Worm (Caenorhabditis elegans) whole organism, young adult: Measurements from ENCODE around the gene C29H12.2.

Source experiments
- B0019.2 ChIP-seq: fragments of 200-800 bp; sonication (Bioruptor generic); conservative IDR thresholded peaks from 2 replicates; pipeline ENCODE4 v1.3.6; 2022; ENCODE audit warnings: missing genetic modification reagents, missing genetic modification characterization, missing compliant biosample characterization
- B0261.1 ChIP-seq: sonication (generic microtip); optimal IDR thresholded peaks from 2 replicates; lab custom pipeline; 2016; ENCODE audit warnings: mild to moderate bottlenecking, missing genetic modification characterization, moderate library complexity, missing compliant biosample characterization
- C06A6.2 ChIP-seq: fragments of 200-800 bp; sonication (Bioruptor generic); conservative IDR thresholded peaks from 2 replicates; pipeline ENCODE4 v1.3.6; 2022; ENCODE audit warnings: missing genetic modification characterization, missing compliant biosample characterization
- F22D6.2 ChIP-seq: sonication (generic microtip); optimal IDR thresholded peaks from 2 replicates; lab custom pipeline; 2016; ENCODE audit warnings: mild to moderate bottlenecking, missing genetic modification characterization, missing compliant biosample characterization
- F23B12.7 ChIP-seq: sonication (generic microtip); optimal IDR thresholded peaks from 2 replicates; lab custom pipeline; 2017; ENCODE audit warnings: missing genetic modification characterization, mild to moderate bottlenecking, missing compliant biosample characterization, antibody characterized with exemption, moderate library complexity; ENCODE audit not compliant: insufficient read depth
- F33H1.4 ChIP-seq: fragments of 200-800 bp; sonication (Bioruptor generic); IDR thresholded peaks from 2 replicates; pipeline ENCODE4 v1.3.6; 2022; ENCODE audit warnings: missing genetic modification reagents, missing genetic modification characterization, missing compliant biosample characterization
- F49E8.2 ChIP-seq: sonication (generic microtip); optimal IDR thresholded peaks from 3 replicates; lab custom pipeline; 2017; ENCODE audit warnings: missing genetic modification characterization, mild to moderate bottlenecking, missing compliant biosample characterization, antibody characterized with exemption, moderate library complexity; ENCODE audit not compliant: insufficient read depth
- F57A8.1 ChIP-seq: fragments of 200-800 bp; sonication (Bioruptor generic); optimal IDR thresholded peaks from 2 replicates; lab custom pipeline; 2018; ENCODE audit warnings: mild to moderate bottlenecking, missing genetic modification characterization, moderate library complexity, missing compliant biosample characterization
- F57C9.4 ChIP-seq: sonication (generic microtip); optimal IDR thresholded peaks from 2 replicates; lab custom pipeline; 2017; ENCODE audit warnings: mild to moderate bottlenecking, missing genetic modification characterization, missing compliant biosample characterization
- T26A5.8 ChIP-seq: sonication (generic microtip); optimal IDR thresholded peaks from 2 replicates; lab custom pipeline; 2016; ENCODE audit warnings: missing genetic modification characterization, missing compliant biosample characterization
- Y53G8AR.9 ChIP-seq: fragments of 200-800 bp; sonication (Bioruptor generic); conservative IDR thresholded peaks from 2 replicates; pipeline ENCODE4 v1.3.6; 2022; ENCODE audit warnings: missing genetic modification reagents, missing genetic modification characterization, missing compliant biosample characterization
- Y56A3A.18 ChIP-seq: fragments of 200-800 bp; sonication (Bioruptor generic); IDR thresholded peaks from 2 replicates; pipeline ENCODE4 v1.3.6; 2022; ENCODE audit warnings: missing genetic modification reagents, missing genetic modification characterization, missing compliant biosample characterization
- akir-1 ChIP-seq: fragments of 200-800 bp; sonication (Bioruptor generic); optimal IDR thresholded peaks from 2 replicates; lab custom pipeline; 2018; ENCODE audit warnings: mild to moderate bottlenecking, missing genetic modification characterization, moderate library complexity, missing compliant biosample characterization
- ama-1 ChIP-seq, 3 experiments: fragments of 150-350 bp in 1 of 3; sonication (generic microtip) in 2 of 3; optimal IDR thresholded peaks; 2 replicates each; lab custom pipeline; 2014 to 2018; ENCODE audit warnings: missing biosample characterization in 2 of 3, missing genetic modification characterization in 2 of 3, missing genetic modification reagents in 2 of 3
- aptf-2 ChIP-seq: fragments of 200-800 bp; sonication (Bioruptor generic); conservative IDR thresholded peaks from 2 replicates; pipeline ENCODE4 v1.3.6; 2022; ENCODE audit warnings: missing genetic modification reagents, missing genetic modification characterization, missing compliant biosample characterization
- atf-7 ChIP-seq: sonication (generic microtip); optimal IDR thresholded peaks from 2 replicates; lab custom pipeline; 2017; ENCODE audit warnings: mild to moderate bottlenecking, missing genetic modification characterization, missing compliant biosample characterization
- attf-3 ChIP-seq: fragments of 200-800 bp; sonication (Bioruptor generic); conservative IDR thresholded peaks from 2 replicates; pipeline ENCODE4 v1.3.6; 2022; ENCODE audit warnings: missing genetic modification reagents, missing genetic modification characterization, missing compliant biosample characterization
- bed-2 ChIP-seq: fragments of 200-800 bp; sonication (Bioruptor generic); IDR thresholded peaks from 2 replicates; pipeline ENCODE4 v1.3.6; 2022; ENCODE audit warnings: missing genetic modification reagents, missing genetic modification characterization, missing compliant biosample characterization
- ceh-40 ChIP-seq: fragments of 200-800 bp; sonication (Bioruptor generic); IDR thresholded peaks from 2 replicates; pipeline ENCODE4 v1.3.6; 2022; ENCODE audit warnings: missing genetic modification characterization, missing compliant biosample characterization
- ceh-91 ChIP-seq: fragments of 200-800 bp; sonication (Bioruptor generic); IDR thresholded peaks from 2 replicates; pipeline ENCODE4 v1.3.6; 2022; ENCODE audit warnings: missing genetic modification reagents, missing genetic modification characterization, missing compliant biosample characterization
- die-1 ChIP-seq: sonication (generic microtip); optimal IDR thresholded peaks from 2 replicates; lab custom pipeline; 2016; ENCODE audit warnings: missing genotype, mild to moderate bottlenecking, missing genetic modification characterization, missing compliant biosample characterization
- dpl-1 ChIP-seq: fragments of 150-350 bp; optimal IDR thresholded peaks from 2 replicates; lab custom pipeline; 2014; ENCODE audit warnings: missing biosample characterization, missing genetic modification reagents, missing genetic modification characterization
- efl-1 ChIP-seq: fragments of 150-350 bp; optimal IDR thresholded peaks from 2 replicates; lab custom pipeline; 2014; ENCODE audit warnings: missing biosample characterization, missing genetic modification reagents, missing genetic modification characterization
- egrh-3 ChIP-seq: fragments of 200-800 bp; sonication (Bioruptor generic); IDR thresholded peaks from 2 replicates; pipeline ENCODE4 v1.3.6; 2022; ENCODE audit warnings: missing genetic modification reagents, missing genetic modification characterization, missing compliant biosample characterization
- ets-4 ChIP-seq: fragments of 200-800 bp; sonication (Bioruptor generic); optimal IDR thresholded peaks from 2 replicates; lab custom pipeline; 2018; ENCODE audit warnings: mild to moderate bottlenecking, missing genetic modification characterization, missing compliant biosample characterization
- hsf-1 ChIP-seq: fragments of 200-800 bp; sonication (Bioruptor generic); IDR thresholded peaks from 2 replicates; pipeline ENCODE4 v1.3.6; 2022; ENCODE audit warnings: missing genetic modification reagents, missing genetic modification characterization, missing compliant biosample characterization
- let-526 ChIP-seq: fragments of 200-800 bp; sonication (Bioruptor generic); IDR thresholded peaks from 2 replicates; pipeline ENCODE4 v1.3.6; 2022; ENCODE audit warnings: missing genetic modification reagents, missing genetic modification characterization, missing compliant biosample characterization
- lsy-27 ChIP-seq: sonication (generic microtip); optimal IDR thresholded peaks from 2 replicates; lab custom pipeline; 2017; ENCODE audit warnings: missing genetic modification characterization, mild to moderate bottlenecking, missing compliant biosample characterization, antibody characterized with exemption, missing genotype, borderline replicate concordance; ENCODE audit not compliant: insufficient read depth
- madf-10 ChIP-seq: sonication (generic microtip); optimal IDR thresholded peaks from 2 replicates; lab custom pipeline; 2016; ENCODE audit warnings: mild to moderate bottlenecking, missing genetic modification characterization, missing compliant biosample characterization
- madf-3 ChIP-seq: fragments of 200-800 bp; sonication (Bioruptor generic); IDR thresholded peaks from 2 replicates; pipeline ENCODE4 v1.3.6; 2022; ENCODE audit warnings: missing genetic modification reagents, missing genetic modification characterization, missing compliant biosample characterization
- mcd-1 ChIP-seq: fragments of 200-800 bp; sonication (Bioruptor generic); IDR thresholded peaks from 2 replicates; pipeline ENCODE4 v1.3.6; 2022; ENCODE audit warnings: missing genetic modification reagents, missing genetic modification characterization, missing compliant biosample characterization
- nhr-27 ChIP-seq: fragments of 200-800 bp; sonication (Bioruptor generic); optimal IDR thresholded peaks from 2 replicates; lab custom pipeline; 2018; ENCODE audit warnings: mild to moderate bottlenecking, missing genetic modification characterization, moderate library complexity, missing compliant biosample characterization
- nhr-80 ChIP-seq: sonication (generic microtip); optimal IDR thresholded peaks from 2 replicates; lab custom pipeline; 2016; ENCODE audit warnings: missing genetic modification characterization, missing compliant biosample characterization
- pha-4 ChIP-seq: fragments of 150-350 bp; sonication (generic microtip); optimal IDR thresholded peaks from 2 replicates; lab custom pipeline; 2014; ENCODE audit warnings: missing biosample characterization, missing genetic modification reagents, missing genetic modification characterization
- rcor-1 ChIP-seq: fragments of 200-800 bp; sonication (Bioruptor generic); IDR thresholded peaks from 2 replicates; pipeline ENCODE4 v1.3.6; 2022; ENCODE audit warnings: missing genetic modification reagents, missing genetic modification characterization, missing compliant biosample characterization
- sdz-38 ChIP-seq: sonication (generic microtip); optimal IDR thresholded peaks from 2 replicates; lab custom pipeline; 2016; ENCODE audit warnings: missing genotype, missing genetic modification characterization, missing compliant biosample characterization
- snpc-1.3 ChIP-seq: sonication (generic microtip); optimal IDR thresholded peaks from 2 replicates; lab custom pipeline; 2017; ENCODE audit warnings: missing genetic modification characterization, mild to moderate bottlenecking, missing compliant biosample characterization, antibody characterized with exemption, moderate library complexity, missing genotype, missing genetic modification reagents; ENCODE audit not compliant: insufficient read depth
- snpc-3.4 ChIP-seq: sonication (generic microtip); optimal IDR thresholded peaks from 2 replicates; lab custom pipeline; 2017; ENCODE audit warnings: missing genetic modification characterization, mild to moderate bottlenecking, missing compliant biosample characterization, antibody characterized with exemption, moderate library complexity, missing genotype, missing genetic modification reagents
- snpc-4 ChIP-seq, 5 experiments: fragments of 150-350 bp in 1 of 5; sonication (generic microtip) in 4 of 5; optimal IDR thresholded peaks; 2 replicates each; lab custom pipeline; 2014 to 2018; ENCODE audit warnings: missing genetic modification characterization in 5 of 5, missing biosample characterization in 3 of 5, antibody characterized with exemption in 2 of 5, mild to moderate bottlenecking in 2 of 5, missing compliant biosample characterization in 2 of 5, missing genotype in 2 of 5, moderate library complexity in 2 of 5, missing genetic modification reagents in 1 of 5
- somi-1 ChIP-seq: fragments of 200-800 bp; sonication (Bioruptor generic); optimal IDR thresholded peaks from 2 replicates; lab custom pipeline; 2018; ENCODE audit warnings: mild to moderate bottlenecking, missing genetic modification characterization, missing compliant biosample characterization
- tbx-9 ChIP-seq: sonication (generic microtip); optimal IDR thresholded peaks from 2 replicates; lab custom pipeline; 2016; ENCODE audit warnings: borderline replicate concordance, missing genetic modification characterization, inconsistent platforms, missing compliant biosample characterization
- unc-130 ChIP-seq: sonication (generic microtip); optimal IDR thresholded peaks from 2 replicates; lab custom pipeline; 2016; ENCODE audit warnings: missing genetic modification reagents, missing genetic modification characterization, missing compliant biosample characterization
- unc-62 ChIP-seq: fragments of 150-350 bp; optimal IDR thresholded peaks from 2 replicates; lab custom pipeline; 2014; ENCODE audit warnings: missing biosample characterization, missing genetic modification reagents, missing genetic modification characterization
- zfh-2 ChIP-seq: fragments of 200-800 bp; sonication (Bioruptor generic); conservative IDR thresholded peaks from 2 replicates; pipeline ENCODE4 v1.3.6; 2022; ENCODE audit warnings: missing genetic modification reagents, missing genetic modification characterization, missing compliant biosample characterization
- ztf-22 ChIP-seq: fragments of 200-800 bp; sonication (Bioruptor generic); optimal IDR thresholded peaks from 2 replicates; lab custom pipeline; 2018; ENCODE audit warnings: mild to moderate bottlenecking, missing genetic modification characterization, moderate library complexity, missing compliant biosample characterization
- ztf-25 ChIP-seq: fragments of 200-800 bp; sonication (Bioruptor generic); IDR thresholded peaks from 2 replicates; pipeline ENCODE4 v1.3.6; 2022; ENCODE audit warnings: missing genetic modification reagents, missing genetic modification characterization, missing compliant biosample characterization
- ztf-6 ChIP-seq: fragments of 200-800 bp; sonication (Bioruptor generic); IDR thresholded peaks from 2 replicates; pipeline ENCODE4 v1.3.6; 2022; ENCODE audit warnings: missing genetic modification reagents, missing genetic modification characterization, missing compliant biosample characterization

The C29H12.2 gene

ce11 chrII:6097441-6097840 lies 26.2 kb upstream of the C29H12.2 start, which contains the start of the genes tpp-2 and rbbp-5 (continued):
- TF ChIP-seq ztf-6: no peak
- no peak for TF ChIP-seq B0019.2 (GFP tag; lab: Robert Waterston, UW)
- no peak for TF ChIP-seq efl-1 (GFP tag; lab: Kevin White, UChicago)
- no peak for TF ChIP-seq rcor-1
- TF ChIP-seq zfh-2 (GFP tag; lab: Robert Waterston, UW): no peak
- TF ChIP-seq dpl-1 (GFP tag; lab: Kevin White, UChicago): no peak
- no peak for TF ChIP-seq F49E8.2 (tag; lab: Kevin White, UChicago)
- TF ChIP-seq snpc-3.4 (tag; lab: Kevin White, UChicago): peak; percentile 18
- TF ChIP-seq B0261.1 (tag; lab: Kevin White, UChicago): no peak
- TF ChIP-seq aptf-2 (GFP tag; lab: Robert Waterston, UW): peak; percentile 55; the same call in 1 of the 2 replicates
- TF ChIP-seq ztf-22 (GFP tag; lab: Kevin White, UChicago): no peak
- TF ChIP-seq die-1 (tag; lab: Kevin White, UChicago): no peak
- no peak for TF ChIP-seq sdz-38 (tag; lab: Kevin White, UChicago)
- TF ChIP-seq madf-10: no peak
- TF ChIP-seq Y53G8AR.9 (GFP tag; lab: Robert Waterston, UW): no peak
- TF ChIP-seq let-526 (GFP tag; lab: Robert Waterston, UW): no peak
- no peak for TF ChIP-seq ama-1 (optimal IDR thresholded peaks at IDR 0.05; lab: Kevin White, UChicago)
- TF ChIP-seq ama-1 (GFP tag; optimal IDR thresholded peaks at IDR 0.05; lab: Kevin White, UChicago): no peak
- no peak for TF ChIP-seq C06A6.2
- no peak for TF ChIP-seq pha-4 (tag; lab: Kevin White, UChicago)
- no peak for TF ChIP-seq atf-7 (tag; lab: Kevin White, UChicago)
- no peak for TF ChIP-seq nhr-27
- TF ChIP-seq ets-4 (GFP tag; lab: Kevin White, UChicago): no peak
- TF ChIP-seq madf-3 (GFP tag; lab: Robert Waterston, UW): no peak
- TF ChIP-seq egrh-3 (GFP tag; lab: Robert Waterston, UW): no peak
- no peak for TF ChIP-seq ceh-40 (GFP tag; lab: Robert Waterston, UW)
- TF ChIP-seq somi-1 (GFP tag; lab: Kevin White, UChicago): no peak
- TF ChIP-seq akir-1: no peak
- TF ChIP-seq F57A8.1 (GFP tag; lab: Kevin White, UChicago): no peak
- no peak for TF ChIP-seq tbx-9 (tag; lab: Kevin White, UChicago)
- TF ChIP-seq F22D6.2 (tag; lab: Kevin White, UChicago): no peak
- TF ChIP-seq hsf-1 (GFP tag; lab: Robert Waterston, UW): no peak
- no peak for TF ChIP-seq unc-62 (GFP tag; lab: Kevin White, UChicago)
- TF ChIP-seq Y56A3A.18 (GFP tag; lab: Robert Waterston, UW): no peak
- no peak for TF ChIP-seq F57C9.4
- 0 out of 2 replicates have a peak, but pooled peaks have one; percentile 31 for TF ChIP-seq ztf-25 (GFP tag; lab: Robert Waterston, UW)
- TF ChIP-seq unc-130 (GFP tag; lab: Kevin White, UChicago): peak; percentile 55
- TF ChIP-seq lsy-27 (tag; lab: Kevin White, UChicago): no peak
- peak; percentile 65 for TF ChIP-seq attf-3 (GFP tag; lab: Robert Waterston, UW)
- TF ChIP-seq F23B12.7: peak; percentile 81
- 0 out of 2 replicates have a peak, but pooled peaks have one; percentile 15 for TF ChIP-seq bed-2 (GFP tag; lab: Robert Waterston, UW)
- peak; percentile 27 for TF ChIP-seq snpc-1.3 (tag; lab: Kevin White, UChicago)
- TF ChIP-seq nhr-80 (tag; lab: Kevin White, UChicago): no peak
- no peak for TF ChIP-seq T26A5.8 (tag; lab: Kevin White, UChicago)
- TF ChIP-seq mcd-1 (GFP tag; lab: Robert Waterston, UW): no peak; the same call in 1 of the 2 replicates
- no peak for TF ChIP-seq F33H1.4 (GFP tag; lab: Robert Waterston, UW)
- TF ChIP-seq snpc-4 (GFP tag; optimal IDR thresholded peaks at IDR 0.05; lab: Kevin White, UChicago): no peak
- TF ChIP-seq snpc-4 (tag; optimal IDR thresholded peaks at IDR 0.05; lab: Kevin White, UChicago): peak in 1 of 4 experiments; percentile 49
- no peak for TF ChIP-seq ceh-91 (GFP tag; lab: Robert Waterston, UW)
